Fruit fly (Drosophila melanogaster): ENCODE results near the gene CG43184.

CG43184 gene

dm6 chr3L:13866270-13866669, 28.7 kb downstream of the CG43184 start:
- TF ChIP-seq ttk (optimal IDR thresholded peaks at IDR 0.05) (no peak), psq (optimal IDR thresholded peaks at IDR 0.05) (no peak), Myc (optimal IDR thresholded peaks at IDR 0.05) (no peak), h (optimal IDR thresholded peaks at IDR 0.05) (no peak), insv (optimal IDR thresholded peaks at IDR 0.05) (no peak), Sin3A (optimal IDR thresholded peaks at IDR 0.05) (no peak)

dm6 chr3L:13866780-13867179, 29.2 kb downstream of the CG43184 start, which contains the start of gene CG8745:
TSS of gene CG8745 (minus strand) at chr3L:13866905.
- TF ChIP-seq ttk (optimal IDR thresholded peaks at IDR 0.05) (no peak), Sin3A (optimal IDR thresholded peaks at IDR 0.05) (no peak), psq (optimal IDR thresholded peaks at IDR 0.05) (no peak), h (optimal IDR thresholded peaks at IDR 0.05) (no peak), Myc (optimal IDR thresholded peaks at IDR 0.05) (no peak), insv (optimal IDR thresholded peaks at IDR 0.05) (no peak)

dm6 chr3L:13876967-13877366, 39.4 kb downstream of the CG43184 start:
- TF ChIP-seq insv (optimal IDR thresholded peaks at IDR 0.05) = no peak
- TF ChIP-seq h (optimal IDR thresholded peaks at IDR 0.05) = no peak
- no peak for TF ChIP-seq Sin3A (optimal IDR thresholded peaks at IDR 0.05)
- TF ChIP-seq ttk (optimal IDR thresholded peaks at IDR 0.05) = no peak
- no peak for TF ChIP-seq Myc (optimal IDR thresholded peaks at IDR 0.05)
- TF ChIP-seq psq (optimal IDR thresholded peaks at IDR 0.05) = no peak

DNA sequence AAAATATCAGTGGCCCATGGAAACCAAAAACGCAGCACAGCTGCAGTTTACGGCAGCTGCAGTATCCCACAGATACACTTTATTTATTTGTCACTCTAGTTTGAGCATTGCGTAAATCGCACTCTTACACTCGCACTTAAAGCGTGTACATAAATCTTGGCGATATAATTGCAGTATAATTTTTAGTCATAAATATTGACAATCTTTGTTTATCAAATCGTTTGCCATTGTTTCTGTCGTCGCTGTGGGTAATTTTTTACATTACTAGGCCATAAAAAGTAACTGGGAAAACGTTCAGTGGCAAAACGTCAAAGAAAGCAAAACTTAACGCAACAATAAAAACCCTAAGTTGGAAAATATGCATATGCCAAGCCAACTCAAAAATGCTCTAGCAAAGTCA, 40.3 kb downstream of the CG43184 start:
- no peak for TF ChIP-seq ttk (optimal IDR thresholded peaks at IDR 0.05)
- TF ChIP-seq psq (optimal IDR thresholded peaks at IDR 0.05) = no peak
- TF ChIP-seq Myc (optimal IDR thresholded peaks at IDR 0.05) = no peak
- no peak for TF ChIP-seq h (optimal IDR thresholded peaks at IDR 0.05)
- TF ChIP-seq insv (optimal IDR thresholded peaks at IDR 0.05) = no peak
- TF ChIP-seq Sin3A (optimal IDR thresholded peaks at IDR 0.05) = no peak

dm6 chr3L:13878729-13879128, 41.2 kb downstream of the CG43184 start, which contains the start of gene CG13737:
TSS of gene CG13737 (plus strand) at chr3L:13878994.
- no peak for TF ChIP-seq psq (optimal IDR thresholded peaks at IDR 0.05)
- no peak for TF ChIP-seq ttk (optimal IDR thresholded peaks at IDR 0.05)
- no peak for TF ChIP-seq Myc (optimal IDR thresholded peaks at IDR 0.05)
- no peak for TF ChIP-seq h (optimal IDR thresholded peaks at IDR 0.05)
- no peak for TF ChIP-seq Sin3A (optimal IDR thresholded peaks at IDR 0.05)
- no peak for TF ChIP-seq insv (optimal IDR thresholded peaks at IDR 0.05)

DNA sequence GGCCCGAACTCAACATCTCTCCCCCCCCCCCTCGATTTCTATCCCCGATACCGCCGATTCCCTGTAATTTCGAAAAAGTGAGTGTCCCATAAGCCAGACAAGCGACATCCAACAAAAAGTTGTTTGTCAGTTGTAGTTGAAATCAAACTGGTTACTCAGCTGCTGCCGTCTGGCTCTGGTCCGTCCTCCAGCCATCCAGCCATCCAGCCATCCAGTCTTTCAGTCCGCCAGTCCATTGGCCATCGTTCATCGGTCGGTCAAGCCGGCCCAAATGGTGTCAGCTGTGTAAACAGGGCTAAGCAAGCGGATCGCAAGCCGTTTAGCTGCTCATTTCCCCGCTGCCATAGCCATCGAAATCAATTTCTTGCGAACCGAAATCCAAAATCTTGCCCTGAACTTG, 44.0 kb downstream of the CG43184 start:
- TF ChIP-seq Sin3A (optimal IDR thresholded peaks at IDR 0.05) (no peak), h (optimal IDR thresholded peaks at IDR 0.05) (no peak), ttk (optimal IDR thresholded peaks at IDR 0.05) (no peak), insv (optimal IDR thresholded peaks at IDR 0.05) (no peak), Myc (optimal IDR thresholded peaks at IDR 0.05) (no peak), psq (optimal IDR thresholded peaks at IDR 0.05) (no peak)

DNA sequence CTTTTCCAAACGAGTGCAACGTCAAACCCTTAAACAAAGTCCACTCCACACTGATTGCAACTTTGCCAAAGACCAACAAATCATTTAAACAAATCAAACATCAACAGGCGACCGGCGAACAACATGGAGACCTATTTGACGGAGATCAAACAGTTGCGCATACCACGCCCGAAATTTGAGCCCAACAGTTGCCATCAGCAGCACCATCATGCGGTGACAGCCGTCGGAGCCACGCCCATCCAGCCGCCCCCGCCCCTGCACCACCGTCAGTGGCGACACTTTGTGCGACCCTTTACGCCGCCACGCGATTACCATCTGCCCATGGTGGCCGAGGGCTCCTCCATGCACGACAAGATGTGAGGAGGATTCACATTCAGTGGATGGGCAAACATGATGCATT, 45.0 kb downstream of the CG43184 start:
- no peak for TF ChIP-seq insv (optimal IDR thresholded peaks at IDR 0.05)
- TF ChIP-seq psq (optimal IDR thresholded peaks at IDR 0.05) = no peak
- no peak for TF ChIP-seq Myc (optimal IDR thresholded peaks at IDR 0.05)
- no peak for TF ChIP-seq ttk (optimal IDR thresholded peaks at IDR 0.05)
- TF ChIP-seq Sin3A (optimal IDR thresholded peaks at IDR 0.05) = no peak
- no peak for TF ChIP-seq h (optimal IDR thresholded peaks at IDR 0.05)

dm6 chr3L:13884460-13885056, 47.0 kb downstream of the CG43184 start:
- TF ChIP-seq ttk (optimal IDR thresholded peaks at IDR 0.05) (no peak), Sin3A (optimal IDR thresholded peaks at IDR 0.05) (no peak), h (optimal IDR thresholded peaks at IDR 0.05) (no peak), Myc (optimal IDR thresholded peaks at IDR 0.05) (no peak)

dm6 chr3L:13887092-13887491, 49.5 kb downstream of the CG43184 start:
- no peak for TF ChIP-seq psq (optimal IDR thresholded peaks at IDR 0.05)
- TF ChIP-seq h (optimal IDR thresholded peaks at IDR 0.05) = no peak
- TF ChIP-seq Sin3A (optimal IDR thresholded peaks at IDR 0.05) = no peak
- no peak for TF ChIP-seq insv (optimal IDR thresholded peaks at IDR 0.05)
- TF ChIP-seq ttk (optimal IDR thresholded peaks at IDR 0.05) = no peak
- TF ChIP-seq Myc (optimal IDR thresholded peaks at IDR 0.05) = no peak
